Fruit fly (Drosophila melanogaster): ENCODE data around the gene Ziz.

The Ziz gene

dm6 chr2L:7440458-7441018 lies 55.6 kb downstream of the Ziz start:
- TF ChIP-seq Vsx2 (GFP tag; optimal IDR thresholded peaks at IDR 0.05; ENCODE audit: partially characterized antibody), result no peak
- TF ChIP-seq Sp1 (GFP tag; optimal IDR thresholded peaks at IDR 0.05), result no peak
- TF ChIP-seq brk (GFP tag; optimal IDR thresholded peaks at IDR 0.05), result no peak
- TF ChIP-seq foxo (GFP tag; optimal IDR thresholded peaks at IDR 0.05), result no peak
- TF ChIP-seq Rel (GFP tag; optimal IDR thresholded peaks at IDR 0.05), result no peak
- no peak for TF ChIP-seq Rel (tag; optimal IDR thresholded peaks at IDR 0.05)
- no peak for TF ChIP-seq rgr (GFP tag; optimal IDR thresholded peaks at IDR 0.05)
- no peak for TF ChIP-seq CG32264 (GFP tag; optimal IDR thresholded peaks at IDR 0.05)
- TF ChIP-seq fru (GFP tag; optimal IDR thresholded peaks at IDR 0.05), result no peak
- no peak for TF ChIP-seq OdsH (GFP tag; optimal IDR thresholded peaks at IDR 0.05)
- TF ChIP-seq Hnf4 (GFP tag; optimal IDR thresholded peaks at IDR 0.05), result no peak
- no peak for TF ChIP-seq psq (GFP tag; optimal IDR thresholded peaks at IDR 0.05)
- TF ChIP-seq dsf (GFP tag; optimal IDR thresholded peaks at IDR 0.05; ENCODE audit: borderline replicate concordance), result no peak
- TF ChIP-seq CG9705 (GFP tag; optimal IDR thresholded peaks at IDR 0.05), result no peak

- TF ChIP-seq HLH106 (tag; optimal IDR thresholded peaks at IDR 0.05) (no peak), usp (GFP tag; optimal IDR thresholded peaks at IDR 0.05) (no peak), brk (GFP tag; optimal IDR thresholded peaks at IDR 0.05) (no peak), Rel (GFP tag; optimal IDR thresholded peaks at IDR 0.05) (no peak), Rel (tag; optimal IDR thresholded peaks at IDR 0.05) (no peak), Vsx2 (GFP tag; optimal IDR thresholded peaks at IDR 0.05; ENCODE audit: partially characterized antibody) (no peak), Jra (GFP tag; optimal IDR thresholded peaks at IDR 0.05) (no peak), CG9705 (GFP tag; optimal IDR thresholded peaks at IDR 0.05) (no peak), Dfd (GFP tag; optimal IDR thresholded peaks at IDR 0.05) (no peak), Hnf4 (GFP tag; optimal IDR thresholded peaks at IDR 0.05) (no peak), br (GFP tag; optimal IDR thresholded peaks at IDR 0.05) (no peak), sage (GFP tag; optimal IDR thresholded peaks at IDR 0.05) (no peak), Hr83 (GFP tag; optimal IDR thresholded peaks at IDR 0.05; ENCODE audit: poor library complexity, severe bottlenecking) (no peak), GATAd (GFP tag; optimal IDR thresholded peaks at IDR 0.05) (no peak), Dif (GFP tag; optimal IDR thresholded peaks at IDR 0.05; ENCODE audit: partially characterized antibody) (no peak)
Observed at dm6 chr2L:7438505-7438904, 57.6 kb downstream of the Ziz start.

dm6 chr2L:7437325-7437707 lies 58.8 kb downstream of the Ziz start, which contains the start of gene CG5973:
TSS of gene CG5973 (plus strand) at chr2L:7437492.
- no peak for TF ChIP-seq Myc (optimal IDR thresholded peaks at IDR 0.05)
- no peak for TF ChIP-seq dsf (GFP tag; optimal IDR thresholded peaks at IDR 0.05; ENCODE audit: borderline replicate concordance)
- TF ChIP-seq Rel (GFP tag; optimal IDR thresholded peaks at IDR 0.05), result no peak
- no peak for TF ChIP-seq Rel (tag; optimal IDR thresholded peaks at IDR 0.05)
- TF ChIP-seq OdsH (GFP tag; optimal IDR thresholded peaks at IDR 0.05), result no peak
- TF ChIP-seq Hr78 (GFP tag; optimal IDR thresholded peaks at IDR 0.05), result no peak
- no peak for TF ChIP-seq CrebA (GFP tag; optimal IDR thresholded peaks at IDR 0.05; ENCODE audit: borderline replicate concordance)
- TF ChIP-seq HLH106 (tag; optimal IDR thresholded peaks at IDR 0.05), result no peak
- TF ChIP-seq Jra (GFP tag; optimal IDR thresholded peaks at IDR 0.05), result no peak
- no peak for TF ChIP-seq Sp1 (GFP tag; optimal IDR thresholded peaks at IDR 0.05)
- TF ChIP-seq Dif (GFP tag; optimal IDR thresholded peaks at IDR 0.05; ENCODE audit: partially characterized antibody), result peak; percentile 49
- TF ChIP-seq brk (GFP tag; optimal IDR thresholded peaks at IDR 0.05), result no peak
- TF ChIP-seq jim (GFP tag; optimal IDR thresholded peaks at IDR 0.05), result no peak
- no peak for TF ChIP-seq GATAd (GFP tag; optimal IDR thresholded peaks at IDR 0.05)
- TF ChIP-seq Mio (GFP tag; optimal IDR thresholded peaks at IDR 0.05), result no peak
- TF ChIP-seq sage (GFP tag; optimal IDR thresholded peaks at IDR 0.05), result no peak
- peak; percentile 22 for TF ChIP-seq Vsx2 (GFP tag; optimal IDR thresholded peaks at IDR 0.05; ENCODE audit: partially characterized antibody)
- peak in 1 of 2 experiments; percentile 16 for TF ChIP-seq dl (GFP tag; optimal IDR thresholded peaks at IDR 0.05; ENCODE audit: insufficient read depth in 1 of 2, partially characterized antibody in 2 of 2)
- no peak for TF ChIP-seq rgr (GFP tag; optimal IDR thresholded peaks at IDR 0.05)
- TF ChIP-seq CG32264 (GFP tag; optimal IDR thresholded peaks at IDR 0.05), result no peak

dm6 chr2L:7436492-7437324 lies 59.4 kb downstream of the Ziz start:
- TF ChIP-seq sage (GFP tag; optimal IDR thresholded peaks at IDR 0.05), result no peak
- no peak for TF ChIP-seq Dif (GFP tag; optimal IDR thresholded peaks at IDR 0.05; ENCODE audit: partially characterized antibody)
- no peak for TF ChIP-seq woc (GFP tag; optimal IDR thresholded peaks at IDR 0.05)
- peak; percentile 47 for TF ChIP-seq tai (GFP tag; optimal IDR thresholded peaks at IDR 0.05)
- no peak for TF ChIP-seq Sp1 (GFP tag; optimal IDR thresholded peaks at IDR 0.05)
- TF ChIP-seq Hr78 (GFP tag; optimal IDR thresholded peaks at IDR 0.05), result no peak
- TF ChIP-seq h (GFP tag; optimal IDR thresholded peaks at IDR 0.05), result peak; percentile 49
- TF ChIP-seq brk (GFP tag; optimal IDR thresholded peaks at IDR 0.05), result peak; percentile 51
- TF ChIP-seq sv (GFP tag; optimal IDR thresholded peaks at IDR 0.05), result peak; percentile 74
- peak; percentile 40 for TF ChIP-seq OdsH (GFP tag; optimal IDR thresholded peaks at IDR 0.05)
- no peak for TF ChIP-seq dl (GFP tag; optimal IDR thresholded peaks at IDR 0.05; ENCODE audit: insufficient read depth in 1 of 2, partially characterized antibody in 2 of 2)
- peak; percentile 24 for TF ChIP-seq br (GFP tag; optimal IDR thresholded peaks at IDR 0.05)
- TF ChIP-seq N (GFP tag; optimal IDR thresholded peaks at IDR 0.05), result no peak
- TF ChIP-seq Vsx2 (GFP tag; optimal IDR thresholded peaks at IDR 0.05; ENCODE audit: partially characterized antibody), result no peak
- TF ChIP-seq GATAd (GFP tag; optimal IDR thresholded peaks at IDR 0.05), result no peak
- no peak for TF ChIP-seq pan (optimal IDR thresholded peaks at IDR 0.05)
- TF ChIP-seq rgr (GFP tag; optimal IDR thresholded peaks at IDR 0.05), result peak; percentile 50
- peak; percentile 39 for TF ChIP-seq HLH106 (tag; optimal IDR thresholded peaks at IDR 0.05)
- peak in 1 of 2 experiments; percentile 49 for TF ChIP-seq foxo (GFP tag; optimal IDR thresholded peaks at IDR 0.05)
- no peak for TF ChIP-seq Dfd (GFP tag; optimal IDR thresholded peaks at IDR 0.05)
- peak; percentile 62 for TF ChIP-seq Hnf4 (GFP tag; optimal IDR thresholded peaks at IDR 0.05)
- no peak for TF ChIP-seq Mio (GFP tag; optimal IDR thresholded peaks at IDR 0.05)
- no peak for TF ChIP-seq CG32264 (GFP tag; optimal IDR thresholded peaks at IDR 0.05)
- TF ChIP-seq CrebA (GFP tag; optimal IDR thresholded peaks at IDR 0.05; ENCODE audit: borderline replicate concordance), result no peak
- no peak for TF ChIP-seq Myc (optimal IDR thresholded peaks at IDR 0.05)
- no peak for TF ChIP-seq usp (GFP tag; optimal IDR thresholded peaks at IDR 0.05)
- peak; percentile 96 for TF ChIP-seq Hr83 (GFP tag; optimal IDR thresholded peaks at IDR 0.05; ENCODE audit: poor library complexity, severe bottlenecking)
- TF ChIP-seq jim (GFP tag; optimal IDR thresholded peaks at IDR 0.05), result peak; percentile 44
- TF ChIP-seq CG9705 (GFP tag; optimal IDR thresholded peaks at IDR 0.05), result peak; percentile 37
